Worm (Caenorhabditis elegans) whole organism, L2 larva: ENCODE measurements around the gene D2007.2.

Experiments
- ZK546.5 ChIP-seq: sonication (generic microtip); optimal IDR thresholded peaks from 2 replicates; lab custom pipeline; 2017; ENCODE audit warnings: missing biosample characterization, missing genetic modification characterization
- ama-1 ChIP-seq: fragments of 150-350 bp; optimal IDR thresholded peaks from 2 replicates; lab custom pipeline; 2018; ENCODE audit warnings: inconsistent platforms
- dmd-4 ChIP-seq: sonication (generic microtip); optimal IDR thresholded peaks from 2 replicates; lab custom pipeline; 2017; ENCODE audit warnings: missing biosample characterization, missing genetic modification characterization
- egl-27 ChIP-seq: sonication (generic microtip); optimal IDR thresholded peaks from 3 replicates; lab custom pipeline; 2017; ENCODE audit warnings: missing biosample characterization, missing genetic modification reagents, missing genetic modification characterization
- elt-3 ChIP-seq: sonication (generic microtip); optimal IDR thresholded peaks from 2 replicates; lab custom pipeline; 2017; ENCODE audit warnings: missing biosample characterization, missing genetic modification characterization
- gmeb-1 ChIP-seq: fragments of 150-350 bp; optimal IDR thresholded peaks from 2 replicates; lab custom pipeline; 2014; ENCODE audit warnings: missing biosample characterization, missing genetic modification characterization
- nhr-12 ChIP-seq: fragments of 150-350 bp; optimal IDR thresholded peaks from 2 replicates; lab custom pipeline; 2014; ENCODE audit warnings: missing biosample characterization, missing genetic modification characterization
- skn-1 ChIP-seq: sonication (generic microtip); optimal IDR thresholded peaks from 2 replicates; lab custom pipeline; 2017; ENCODE audit warnings: missing biosample characterization, missing genetic modification characterization
- snpc-4 ChIP-seq: fragments of 150-350 bp; optimal IDR thresholded peaks from 2 replicates; lab custom pipeline; 2014; ENCODE audit warnings: missing biosample characterization, missing genetic modification characterization

DNA sequence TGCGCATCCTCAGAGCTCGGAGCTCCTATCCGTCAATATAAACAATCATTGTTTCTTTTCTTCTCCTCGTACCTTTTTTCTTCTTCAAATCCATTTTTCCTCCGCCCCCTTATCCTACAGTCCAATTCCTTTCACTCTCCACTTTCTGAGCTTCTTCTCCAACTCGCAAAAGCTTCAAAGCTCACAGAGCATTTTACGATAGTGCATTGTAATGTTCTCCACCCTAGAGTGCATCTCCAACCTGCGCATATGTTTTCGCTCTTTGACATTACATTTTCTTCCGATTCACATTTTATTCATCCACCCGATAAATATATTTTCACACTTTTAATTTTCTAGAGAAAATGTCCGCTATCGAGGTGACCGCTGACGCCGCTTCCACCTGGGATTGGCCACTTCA is 11.0 kb upstream of the D2007.2 start, which contains the start of gene hsp-12.2:
- TF ChIP-seq egl-27 (tag; lab: Kevin White, UChicago) (no peak), dmd-4 (tag; lab: Kevin White, UChicago) (no peak), nhr-12 (no peak), elt-3 (tag; lab: Kevin White, UChicago) (no peak), skn-1 (tag; lab: Kevin White, UChicago) (no peak), ZK546.5 (tag; lab: Kevin White, UChicago) (no peak), snpc-4 (tag; lab: Kevin White, UChicago) (no peak), gmeb-1 (tag; lab: Kevin White, UChicago) (no peak), ama-1 (lab: Kevin White, UChicago) (no peak)
